Worm (Caenorhabditis elegans) whole organism, mixed stage, embryonic: ENCODE data around the gene chil-27.

Source experiments
- bed-3 ChIP-seq: fragments of 200-800 bp; sonication (Bioruptor generic); optimal IDR thresholded peaks from 3 replicates; lab custom pipeline; 2018; ENCODE audit warnings: mild to moderate bottlenecking, missing genetic modification characterization, moderate library complexity, missing compliant biosample characterization
- blmp-1 ChIP-seq: fragments of 150-350 bp; optimal IDR thresholded peaks from 2 replicates; lab custom pipeline; 2014; ENCODE audit warnings: missing biosample characterization, missing genetic modification characterization
- ceh-39 ChIP-seq: fragments of 150-350 bp; optimal IDR thresholded peaks from 2 replicates; lab custom pipeline; 2014; ENCODE audit warnings: missing biosample characterization, missing genetic modification characterization
- ceh-43 ChIP-seq: fragments of 200-800 bp; sonication (Bioruptor generic); optimal IDR thresholded peaks from 2 replicates; lab custom pipeline; 2018; ENCODE audit warnings: mild to moderate bottlenecking, missing genetic modification characterization, moderate library complexity, missing compliant biosample characterization
- ceh-83 ChIP-seq: fragments of 200-800 bp; sonication (Bioruptor generic); optimal IDR thresholded peaks from 2 replicates; lab custom pipeline; 2018; ENCODE audit warnings: mild to moderate bottlenecking, missing genetic modification characterization, missing compliant biosample characterization
- ces-1 ChIP-seq: fragments of 150-350 bp; optimal IDR thresholded peaks from 2 replicates; lab custom pipeline; 2014; ENCODE audit warnings: missing biosample characterization, missing genetic modification reagents, missing genetic modification characterization
- drap-1 ChIP-seq: fragments of 200-800 bp; sonication (Bioruptor generic); optimal IDR thresholded peaks from 3 replicates; lab custom pipeline; 2018; ENCODE audit warnings: mild to moderate bottlenecking, missing genetic modification characterization, missing compliant biosample characterization
- elt-1 ChIP-seq: sonication (generic microtip); optimal IDR thresholded peaks from 2 replicates; lab custom pipeline; 2017; ENCODE audit warnings: missing genetic modification characterization, mild to moderate bottlenecking, missing compliant biosample characterization, antibody characterized with exemption, moderate library complexity, borderline replicate concordance; ENCODE audit not compliant: insufficient read depth
- elt-3 ChIP-seq: fragments of 150-350 bp; optimal IDR thresholded peaks from 2 replicates; lab custom pipeline; 2014; ENCODE audit warnings: missing biosample characterization, missing genetic modification characterization
- flh-1 ChIP-seq: fragments of 200-800 bp; sonication (Bioruptor generic); optimal IDR thresholded peaks from 2 replicates; lab custom pipeline; 2018; ENCODE audit warnings: mild to moderate bottlenecking, missing genetic modification characterization, moderate library complexity, missing compliant biosample characterization
- ham-2 ChIP-seq: fragments of 200-800 bp; sonication (Bioruptor generic); optimal IDR thresholded peaks from 2 replicates; lab custom pipeline; 2018; ENCODE audit warnings: mild to moderate bottlenecking, missing genetic modification characterization, missing compliant biosample characterization
- hlh-1 ChIP-seq: fragments of 150-350 bp; optimal IDR thresholded peaks from 2 replicates; lab custom pipeline; 2014; ENCODE audit warnings: missing biosample characterization, missing genetic modification reagents, missing genetic modification characterization
- lin-13 ChIP-seq: fragments of 150-350 bp; optimal IDR thresholded peaks from 2 replicates; lab custom pipeline; 2014; ENCODE audit warnings: missing biosample characterization, missing genetic modification characterization
- lin-32 ChIP-seq: fragments of 200-800 bp; sonication (Bioruptor generic); optimal IDR thresholded peaks from 2 replicates; lab custom pipeline; 2018; ENCODE audit warnings: mild to moderate bottlenecking, missing genetic modification characterization, missing compliant biosample characterization
- lsy-2 ChIP-seq: fragments of 150-350 bp; optimal IDR thresholded peaks from 2 replicates; lab custom pipeline; 2014; ENCODE audit warnings: missing biosample characterization, missing genetic modification characterization
- mab-5 ChIP-seq: fragments of 150-350 bp; optimal IDR thresholded peaks from 2 replicates; lab custom pipeline; 2014; ENCODE audit warnings: missing biosample characterization, missing genetic modification characterization
- mep-1 ChIP-seq: fragments of 150-350 bp; optimal IDR thresholded peaks from 2 replicates; lab custom pipeline; 2017; ENCODE audit warnings: missing biosample characterization, missing genetic modification reagents, missing genetic modification characterization, inconsistent platforms
- nhr-12 ChIP-seq: fragments of 150-350 bp; optimal IDR thresholded peaks from 2 replicates; lab custom pipeline; 2014; ENCODE audit warnings: missing biosample characterization, missing genetic modification characterization
- nhr-2 ChIP-seq: fragments of 150-350 bp; optimal IDR thresholded peaks from 2 replicates; lab custom pipeline; 2014; ENCODE audit warnings: missing biosample characterization, missing genetic modification characterization
- nhr-237 ChIP-seq: fragments of 150-350 bp; optimal IDR thresholded peaks from 2 replicates; lab custom pipeline; 2014; ENCODE audit warnings: missing biosample characterization, missing genetic modification characterization
- nhr-76 ChIP-seq: sonication (generic microtip); optimal IDR thresholded peaks from 2 replicates; lab custom pipeline; 2017; ENCODE audit warnings: missing biosample characterization, missing genetic modification characterization
- pha-4 ChIP-seq: fragments of 150-350 bp; optimal IDR thresholded peaks from 2 replicates; lab custom pipeline; 2018; ENCODE audit warnings: missing biosample characterization, missing genetic modification reagents, missing genetic modification characterization
- snpc-4 ChIP-seq: fragments of 150-350 bp; optimal IDR thresholded peaks from 2 replicates; lab custom pipeline; 2014; ENCODE audit warnings: missing biosample characterization, missing genetic modification characterization
- sptf-1 ChIP-seq: sonication (generic microtip); optimal IDR thresholded peaks from 2 replicates; lab custom pipeline; 2017; ENCODE audit warnings: mild to moderate bottlenecking, missing genetic modification characterization, moderate library complexity, missing compliant biosample characterization
- unc-120 ChIP-seq: sonication (generic microtip); optimal IDR thresholded peaks from 2 replicates; lab custom pipeline; 2017; ENCODE audit warnings: missing genetic modification characterization, missing compliant biosample characterization; ENCODE audit not compliant: poor library complexity, severe bottlenecking
- unc-39 ChIP-seq: fragments of 150-350 bp; optimal IDR thresholded peaks from 2 replicates; lab custom pipeline; 2014; ENCODE audit warnings: missing biosample characterization, missing genetic modification characterization
- unc-62 ChIP-seq: fragments of 150-350 bp; optimal IDR thresholded peaks from 2 replicates; lab custom pipeline; 2014; ENCODE audit warnings: missing biosample characterization, missing genetic modification reagents, missing genetic modification characterization
- zip-8 ChIP-seq: fragments of 150-350 bp; optimal IDR thresholded peaks from 2 replicates; lab custom pipeline; 2014; ENCODE audit warnings: missing biosample characterization, missing genetic modification characterization
- ztf-11 ChIP-seq: fragments of 150-350 bp; optimal IDR thresholded peaks from 2 replicates; lab custom pipeline; 2014; ENCODE audit warnings: missing biosample characterization, missing genetic modification characterization

chil-27 gene

ce11 chrII:9523539-9524224 is 46.0 kb downstream of the chil-27 start, which contains the start of gene mex-6:
TSS of gene mex-6 (plus strand) at chrII:9524174.
- TF ChIP-seq ceh-39 (tag; lab: Kevin White, UChicago) (no peak), mep-1 (tag; lab: Kevin White, UChicago) (no peak), unc-39 (no peak), bed-3 (GFP tag; lab: Kevin White, UChicago) (no peak), hlh-1 (tag; lab: Kevin White, UChicago) (no peak), zip-8 (tag; lab: Kevin White, UChicago) (no peak), nhr-2 (no peak), sptf-1 (tag; lab: Kevin White, UChicago) (no peak), ces-1 (GFP tag; lab: Kevin White, UChicago) (no peak), nhr-12 (tag; lab: Kevin White, UChicago) (no peak), nhr-237 (tag; lab: Kevin White, UChicago) (no peak), ceh-83 (GFP tag; lab: Kevin White, UChicago) (no peak), unc-62 (GFP tag; lab: Kevin White, UChicago) (no peak), snpc-4 (tag; lab: Kevin White, UChicago) (no peak), ceh-43 (no peak), ham-2 (no peak), mab-5 (no peak), blmp-1 (no peak), unc-120 (tag; lab: Kevin White, UChicago) (no peak), elt-1 (no peak)

ce11 chrII:9528480-9528879 is 50.8 kb downstream of the chil-27 start, which contains the start of gene sra-2:
TSS of gene sra-2 (plus strand) at chrII:9528780.
- TF ChIP-seq ceh-39 (tag; lab: Kevin White, UChicago) (no peak), pha-4 (tag; lab: Kevin White, UChicago) (no peak), ztf-11 (tag; lab: Kevin White, UChicago) (no peak), elt-3 (tag; lab: Kevin White, UChicago) (no peak), bed-3 (GFP tag; lab: Kevin White, UChicago) (no peak), drap-1 (GFP tag; lab: Kevin White, UChicago) (no peak), lsy-2 (no peak), mab-5 (no peak), nhr-237 (tag; lab: Kevin White, UChicago) (no peak), unc-120 (tag; lab: Kevin White, UChicago) (no peak), lin-32 (no peak), blmp-1 (no peak), ces-1 (GFP tag; lab: Kevin White, UChicago) (no peak), lin-13 (tag; lab: Kevin White, UChicago) (no peak), nhr-76 (tag; lab: Kevin White, UChicago) (no peak), hlh-1 (tag; lab: Kevin White, UChicago) (no peak), ham-2 (no peak), flh-1 (no peak), ceh-83 (GFP tag; lab: Kevin White, UChicago) (no peak), ceh-43 (no peak)
